Fruit fly (Drosophila melanogaster): ENCODE measurements around the gene Pi4KIIalpha.

dm6 chr3R:5611733-5612132 is 48.3 kb upstream of the Pi4KIIalpha start:
- TF ChIP-seq CG8159 (tag; optimal IDR thresholded peaks at IDR 0.05): no peak
- TF ChIP-seq CG32121 (GFP tag; IDR thresholded peaks at IDR 0.05): no peak
- TF ChIP-seq Pif1B (GFP tag; optimal IDR thresholded peaks at IDR 0.05): no peak
- no peak for TF ChIP-seq CG13204 (GFP tag; optimal IDR thresholded peaks at IDR 0.05)
- TF ChIP-seq EcR (GFP tag; optimal IDR thresholded peaks at IDR 0.05): no peak
- no peak for TF ChIP-seq CG8301 (tag; optimal IDR thresholded peaks at IDR 0.05)
- TF ChIP-seq CG12605 (GFP tag; IDR thresholded peaks at IDR 0.05): no peak
